Fruit fly (Drosophila melanogaster) whole organism, embryonic: ENCODE data around the gene Nep7.
A peak's percentile ranks its signal among the peaks of the same experiment; 100 is the strongest.

Experiments used
- Bgb ChIP-seq: fragments of 200-800 bp; sonication (Bioruptor generic); IDR thresholded peaks from 2 replicates; pipeline ENCODE4 v1.3.6; 2022; ENCODE audit warnings: missing biosample characterization, missing genetic modification characterization; ENCODE audit not compliant: partially characterized antibody
- CG12659 ChIP-seq: fragments of 200-800 bp; sonication (Bioruptor generic); optimal IDR thresholded peaks from 3 replicates; lab custom pipeline; 2017; ENCODE audit warnings: mild to moderate bottlenecking, missing biosample characterization, missing genetic modification reagents, missing genetic modification characterization
- CG13287 ChIP-seq: fragments of 200-800 bp; sonication (Bioruptor generic); IDR thresholded peaks from 2 replicates; pipeline ENCODE4 v1.3.6; 2022; ENCODE audit warnings: missing biosample characterization, missing genetic modification characterization; ENCODE audit not compliant: partially characterized antibody
- CG13424 ChIP-seq: fragments of 200-800 bp; sonication (Bioruptor generic); optimal IDR thresholded peaks from 2 replicates; lab custom pipeline; 2019; ENCODE audit warnings: missing biosample characterization, mild to moderate bottlenecking, missing genetic modification characterization, moderate library complexity
- CG15514 ChIP-seq: fragments of 200-800 bp; sonication (Bioruptor generic); optimal IDR thresholded peaks from 3 replicates; lab custom pipeline; 2017; ENCODE audit warnings: missing biosample characterization, missing genetic modification characterization, mild to moderate bottlenecking, moderate library complexity, missing genetic modification reagents
- CG16813 ChIP-seq: fragments of 200-800 bp; sonication (Bioruptor generic); IDR thresholded peaks from 3 replicates; pipeline ENCODE4 v1.3.6; 2022; ENCODE audit warnings: missing biosample characterization, missing genetic modification characterization; ENCODE audit not compliant: partially characterized antibody
- CG34422 ChIP-seq: fragments of 200-800 bp; sonication (Bioruptor generic); IDR thresholded peaks from 3 replicates; pipeline ENCODE4 v1.3.6; 2022; ENCODE audit warnings: missing biosample characterization, missing genetic modification characterization
- CG3847 ChIP-seq: fragments of 200-800 bp; sonication (Bioruptor generic); IDR thresholded peaks from 2 replicates; pipeline ENCODE4 v1.3.6; 2022; ENCODE audit warnings: missing biosample characterization, missing genetic modification characterization
- CG4360 ChIP-seq: fragments of 200-800 bp; sonication (Bioruptor generic); IDR thresholded peaks from 2 replicates; pipeline ENCODE4 v1.3.6; 2022; ENCODE audit warnings: missing biosample characterization, missing genetic modification characterization
- CG5245 ChIP-seq: fragments of 200-800 bp; sonication (Bioruptor generic); optimal IDR thresholded peaks from 3 replicates; lab custom pipeline; 2016; ENCODE audit warnings: missing biosample characterization, missing genetic modification characterization
- CG6765 ChIP-seq: fragments of 200-800 bp; sonication (Bioruptor generic); optimal IDR thresholded peaks from 3 replicates; lab custom pipeline; 2017; ENCODE audit warnings: missing biosample characterization, mild to moderate bottlenecking, missing genetic modification characterization
- CG6791 ChIP-seq: fragments of 200-800 bp; sonication (Bioruptor generic); IDR thresholded peaks from 3 replicates; pipeline ENCODE4 v1.3.6; 2022; ENCODE audit warnings: missing biosample characterization, missing genetic modification characterization; ENCODE audit not compliant: partially characterized antibody
- CG7745 ChIP-seq: fragments of 200-800 bp; sonication (Bioruptor generic); optimal IDR thresholded peaks from 2 replicates; lab custom pipeline; 2018; ENCODE audit warnings: missing biosample characterization, mild to moderate bottlenecking, missing genetic modification characterization, moderate library complexity
- CG7786 ChIP-seq: fragments of 200-800 bp; sonication (Bioruptor generic); optimal IDR thresholded peaks from 2 replicates; lab custom pipeline; 2016; ENCODE audit warnings: missing biosample characterization, missing genetic modification characterization
- CG7928 ChIP-seq: fragments of 200-800 bp; sonication (Bioruptor generic); optimal IDR thresholded peaks from 2 replicates; lab custom pipeline; 2017; ENCODE audit warnings: missing biosample characterization, mild to moderate bottlenecking, missing genetic modification characterization
- CG9797 ChIP-seq: fragments of 200-800 bp; sonication (Bioruptor generic); optimal IDR thresholded peaks from 3 replicates; lab custom pipeline; 2018; ENCODE audit warnings: missing biosample characterization, mild to moderate bottlenecking, missing genetic modification characterization
- Deaf1 ChIP-seq: fragments of 200-800 bp; optimal IDR thresholded peaks from 3 replicates; lab custom pipeline; 2019; ENCODE audit warnings: missing biosample characterization, mild to moderate bottlenecking, missing genetic modification characterization, moderate library complexity
- Doc3 ChIP-seq: fragments of 200-800 bp; sonication (Bioruptor generic); IDR thresholded peaks from 3 replicates; pipeline ENCODE4 v1.3.6; 2022; ENCODE audit warnings: missing biosample characterization, missing genetic modification characterization; ENCODE audit not compliant: partially characterized antibody
- Dp ChIP-seq: fragments of 200-800 bp; sonication (Bioruptor generic); optimal IDR thresholded peaks from 2 replicates; lab custom pipeline; 2018; ENCODE audit warnings: missing biosample characterization, mild to moderate bottlenecking, missing genetic modification characterization, moderate library complexity
- Ets97D ChIP-seq: fragments of 200-800 bp; sonication (Bioruptor generic); optimal IDR thresholded peaks from 3 replicates; lab custom pipeline; 2016; ENCODE audit warnings: missing biosample characterization, missing genetic modification characterization
- Fer2 ChIP-seq: fragments of 200-800 bp; sonication (Bioruptor generic); optimal IDR thresholded peaks from 2 replicates; lab custom pipeline; 2018; ENCODE audit warnings: missing biosample characterization, mild to moderate bottlenecking, missing genetic modification characterization, moderate library complexity
- HLH4C ChIP-seq: fragments of 200-800 bp; sonication (Bioruptor generic); IDR thresholded peaks from 3 replicates; pipeline ENCODE4 v1.3.6; 2022; ENCODE audit warnings: missing biosample characterization, missing genetic modification characterization; ENCODE audit not compliant: partially characterized antibody
- HmgZ ChIP-seq: fragments of 200-800 bp; sonication (Bioruptor generic); optimal IDR thresholded peaks from 2 replicates; lab custom pipeline; 2018; ENCODE audit warnings: missing biosample characterization, mild to moderate bottlenecking, missing genetic modification characterization
- MESR4 ChIP-seq: fragments of 200-800 bp; sonication (Bioruptor generic); optimal IDR thresholded peaks from 2 replicates; lab custom pipeline; 2018; ENCODE audit warnings: missing biosample characterization, mild to moderate bottlenecking, missing genetic modification characterization, moderate library complexity
- Med ChIP-seq: fragments of 200-800 bp; sonication (Bioruptor generic); peaks from one replicate; lab custom pipeline; 2016; ENCODE audit warnings: missing biosample characterization, missing genetic modification characterization, mild to moderate bottlenecking, inconsistent platforms, moderate library complexity
- Myb ChIP-seq: fragments of 200-800 bp; sonication (Bioruptor generic); optimal IDR thresholded peaks from 2 replicates; lab custom pipeline; 2016; ENCODE audit warnings: missing biosample characterization, missing genetic modification characterization
- Oaz ChIP-seq: fragments of 200-800 bp; sonication (Bioruptor generic); IDR thresholded peaks from 2 replicates; pipeline ENCODE4 v1.3.6; 2022; ENCODE audit warnings: missing biosample characterization, missing genetic modification characterization
- Opbp ChIP-seq: fragments of 200-800 bp; sonication (Bioruptor generic); IDR thresholded peaks from 3 replicates; pipeline ENCODE4 v1.3.6; 2022; ENCODE audit warnings: missing biosample characterization, missing genetic modification characterization; ENCODE audit not compliant: partially characterized antibody
- Sin3A ChIP-seq: fragments of >200 bp; optimal IDR thresholded peaks from 2 replicates; lab custom pipeline; 2018
- Xbp1 ChIP-seq: fragments of 200-800 bp; sonication (Bioruptor generic); optimal IDR thresholded peaks from 3 replicates; lab custom pipeline; 2016; ENCODE audit warnings: missing biosample characterization, mild to moderate bottlenecking, missing genetic modification characterization
- amos ChIP-seq: fragments of 200-800 bp; sonication (Bioruptor generic); IDR thresholded peaks from 2 replicates; pipeline ENCODE4 v1.3.6; 2022; ENCODE audit warnings: missing biosample characterization, missing genetic modification characterization; ENCODE audit not compliant: partially characterized antibody
- bbx ChIP-seq: fragments of 200-800 bp; sonication (Bioruptor generic); IDR thresholded peaks from 2 replicates; pipeline ENCODE4 v1.3.6; 2022; ENCODE audit warnings: missing biosample characterization, missing genetic modification characterization; ENCODE audit not compliant: partially characterized antibody
- bowl ChIP-seq: fragments of 200-800 bp; sonication (Bioruptor generic); IDR thresholded peaks from 2 replicates; pipeline ENCODE4 v1.3.6; 2022; ENCODE audit warnings: missing biosample characterization, missing genetic modification characterization
- gcm2 ChIP-seq: fragments of 200-800 bp; sonication (Bioruptor generic); optimal IDR thresholded peaks from 2 replicates; lab custom pipeline; 2016; ENCODE audit warnings: missing biosample characterization, missing genetic modification characterization
- gem ChIP-seq: fragments of 200-800 bp; sonication (Bioruptor generic); optimal IDR thresholded peaks from 2 replicates; lab custom pipeline; 2019; ENCODE audit warnings: missing biosample characterization, mild to moderate bottlenecking, missing genetic modification characterization, moderate library complexity
- hb ChIP-seq: fragments of 200-800 bp; sonication (Bioruptor generic); IDR thresholded peaks from 3 replicates; pipeline ENCODE4 v1.3.6; 2022; ENCODE audit warnings: missing biosample characterization, missing genetic modification characterization; ENCODE audit not compliant: partially characterized antibody
- ken ChIP-seq: fragments of 200-800 bp; sonication (Bioruptor generic); IDR thresholded peaks from 3 replicates; pipeline ENCODE4 v1.3.6; 2022; ENCODE audit warnings: missing biosample characterization, missing genetic modification characterization
- knrl ChIP-seq: fragments of 200-800 bp; sonication (Bioruptor generic); IDR thresholded peaks from 3 replicates; pipeline ENCODE4 v1.3.6; 2022; ENCODE audit warnings: missing biosample characterization, missing genetic modification characterization; ENCODE audit not compliant: partially characterized antibody
- nerfin-1 ChIP-seq: fragments of 200-800 bp; sonication (Bioruptor generic); optimal IDR thresholded peaks from 3 replicates; lab custom pipeline; 2019; ENCODE audit warnings: missing biosample characterization, mild to moderate bottlenecking, missing genetic modification characterization, moderate library complexity
- nmo ChIP-seq: fragments of 200-800 bp; sonication (Bioruptor generic); optimal IDR thresholded peaks from 2 replicates; lab custom pipeline; 2018; ENCODE audit warnings: missing biosample characterization, mild to moderate bottlenecking, missing genetic modification characterization, moderate library complexity
- oc ChIP-seq: fragments of 200-800 bp; sonication (Bioruptor generic); optimal IDR thresholded peaks from 2 replicates; lab custom pipeline; 2018; ENCODE audit warnings: missing biosample characterization, mild to moderate bottlenecking, missing genetic modification characterization, moderate library complexity
- phol ChIP-seq: fragments of 200-800 bp; sonication (Bioruptor generic); optimal IDR thresholded peaks from 3 replicates; lab custom pipeline; 2018; ENCODE audit warnings: missing biosample characterization, mild to moderate bottlenecking, missing genetic modification characterization, moderate library complexity
- pzg ChIP-seq: fragments of 200-800 bp; sonication (Bioruptor generic); optimal IDR thresholded peaks from 3 replicates; lab custom pipeline; 2018; ENCODE audit warnings: missing biosample characterization, mild to moderate bottlenecking, missing genetic modification characterization, moderate library complexity
- stwl ChIP-seq: fragments of 200-800 bp; sonication (Bioruptor generic); optimal IDR thresholded peaks from 3 replicates; lab custom pipeline; 2018; ENCODE audit warnings: missing biosample characterization, mild to moderate bottlenecking, missing genetic modification characterization, moderate library complexity
- unc-4 ChIP-seq: fragments of 200-800 bp; sonication (Bioruptor generic); IDR thresholded peaks from 2 replicates; pipeline ENCODE4 v1.3.6; 2022; ENCODE audit warnings: missing biosample characterization, missing genetic modification characterization; ENCODE audit not compliant: partially characterized antibody
- vnd ChIP-seq: fragments of 200-800 bp; sonication (Bioruptor generic); IDR thresholded peaks from 3 replicates; pipeline ENCODE4 v1.3.6; 2022; ENCODE audit warnings: missing biosample characterization, missing genetic modification characterization; ENCODE audit not compliant: partially characterized antibody
- zen ChIP-seq: fragments of 200-800 bp; sonication (Bioruptor generic); optimal IDR thresholded peaks from 3 replicates; lab custom pipeline; 2018; ENCODE audit warnings: missing biosample characterization, mild to moderate bottlenecking, missing genetic modification characterization, moderate library complexity
- zen2 ChIP-seq: fragments of 200-800 bp; sonication (Bioruptor generic); IDR thresholded peaks from 3 replicates; pipeline ENCODE4 v1.3.6; 2022; ENCODE audit warnings: missing biosample characterization, missing genetic modification characterization; ENCODE audit not compliant: partially characterized antibody

Gene Nep7

dm6 chr3R:27953890-27954289, 827 bp upstream of the Nep7 start, which contains the start of gene CG4951 (continued):
- TF ChIP-seq nmo: peak; percentile 22
- peak; percentile 72 for TF ChIP-seq Ets97D (GFP tag; lab: Kevin White, UChicago)
- TF ChIP-seq pzg (GFP tag; lab: Kevin White, UChicago): peak; percentile 91
- no peak for TF ChIP-seq Xbp1 (GFP tag; lab: Kevin White, UChicago)
- TF ChIP-seq phol: peak; percentile 63
- peak; percentile 61 for TF ChIP-seq Bgb (GFP tag; lab: Robert Waterston, UW)
- peak; percentile 68 for TF ChIP-seq CG15514 (GFP tag; lab: Kevin White, UChicago)
- TF ChIP-seq CG12659 (GFP tag; lab: Kevin White, UChicago): peak; percentile 2
- TF ChIP-seq zen (tag; lab: Kevin White, UChicago): peak; percentile 13
- no peak for TF ChIP-seq Deaf1 (tag; lab: Kevin White, UChicago)
- TF ChIP-seq bowl (GFP tag; lab: Robert Waterston, UW): no peak
- peak; percentile 63; the same call in 1 of the 2 replicates for TF ChIP-seq bbx (GFP tag; lab: Robert Waterston, UW)
- 0 out of 3 replicates have a peak, but pooled peaks have one; percentile 17 for TF ChIP-seq CG34422 (GFP tag; lab: Robert Waterston, UW)
- TF ChIP-seq gcm2 (GFP tag; lab: Kevin White, UChicago): no peak
- peak; percentile 52 for TF ChIP-seq MESR4 (GFP tag; lab: Kevin White, UChicago)
- TF ChIP-seq CG6765 (GFP tag; lab: Kevin White, UChicago): no peak
- TF ChIP-seq CG13287: peak; percentile 78
- peak; percentile 56 for TF ChIP-seq CG7928
- no peak for TF ChIP-seq Oaz
- peak; percentile 56 for TF ChIP-seq unc-4 (GFP tag; lab: Robert Waterston, UW)
- peak; percentile 62 for TF ChIP-seq Sin3A (lab: Kevin White, UChicago)
- TF ChIP-seq oc: no peak
- TF ChIP-seq Fer2 (tag; lab: Kevin White, UChicago): no peak
- peak; percentile 36; the same call in 1 of the 3 replicates for TF ChIP-seq CG16813 (GFP tag; lab: Robert Waterston, UW)
- TF ChIP-seq Dp (GFP tag; lab: Kevin White, UChicago): peak; percentile 96
- peak; percentile 64 for TF ChIP-seq stwl (tag; lab: Kevin White, UChicago)
- TF ChIP-seq nerfin-1 (tag; lab: Kevin White, UChicago): peak; percentile 19
- no peak for TF ChIP-seq ken (GFP tag; lab: Robert Waterston, UW)
- 0 out of 3 replicates have a peak, but pooled peaks have one; percentile 42 for TF ChIP-seq Doc3 (GFP tag; lab: Robert Waterston, UW)
- TF ChIP-seq HLH4C (GFP tag; lab: Robert Waterston, UW): peak; percentile 75
- peak; percentile 95 for TF ChIP-seq CG9797 (GFP tag; lab: Kevin White, UChicago)
- no peak for TF ChIP-seq gem
- TF ChIP-seq CG3847: peak; percentile 56
- TF ChIP-seq HmgZ (tag; lab: Kevin White, UChicago): peak; percentile 47
- TF ChIP-seq hb (GFP tag; lab: Robert Waterston, UW): no peak
- peak; percentile 59; the same call in 1 of the 2 replicates for TF ChIP-seq amos (GFP tag; lab: Robert Waterston, UW)
- TF ChIP-seq vnd (GFP tag; lab: Robert Waterston, UW): peak; percentile 36; the same call in 1 of the 3 replicates
- no peak for TF ChIP-seq CG5245
- TF ChIP-seq Med (GFP tag; lab: Kevin White, UChicago): peak; percentile 82
- TF ChIP-seq zen2: peak; percentile 63
- TF ChIP-seq Opbp (GFP tag; lab: Robert Waterston, UW): 0 out of 3 replicates have a peak, but pooled peaks have one; percentile 28
- no peak for TF ChIP-seq CG13424 (tag; lab: Kevin White, UChicago)
- TF ChIP-seq CG7745 (tag; lab: Kevin White, UChicago): no peak
- peak; percentile 85 for TF ChIP-seq CG4360 (GFP tag; lab: Robert Waterston, UW)
- peak; percentile 34 for TF ChIP-seq Myb (GFP tag; lab: Kevin White, UChicago)
- peak; percentile 32; the same call in 1 of the 3 replicates for TF ChIP-seq knrl (GFP tag; lab: Robert Waterston, UW)
- TF ChIP-seq CG6791 (GFP tag; lab: Robert Waterston, UW): peak; percentile 61; the same call in 2 of the 3 replicates
- no peak for TF ChIP-seq CG7786 (GFP tag; lab: Kevin White, UChicago)
